Worm (Caenorhabditis elegans) whole organism, late embryonic: ENCODE measurements around the gene Y54G2A.45.

Experiments
- C08G9.2 ChIP-seq: sonication (generic microtip); optimal IDR thresholded peaks from 2 replicates; lab custom pipeline; 2016; ENCODE audit warnings: mild to moderate bottlenecking, missing genetic modification characterization, moderate library complexity, missing compliant biosample characterization
- C38D4.7 ChIP-seq: fragments of 200-800 bp; sonication (Bioruptor generic); optimal IDR thresholded peaks from 2 replicates; lab custom pipeline; 2018; ENCODE audit warnings: mild to moderate bottlenecking, missing genetic modification characterization, moderate library complexity, missing compliant biosample characterization
- F13H6.1 ChIP-seq: sonication (generic microtip); optimal IDR thresholded peaks from 2 replicates; lab custom pipeline; 2016; ENCODE audit warnings: missing genetic modification characterization, missing compliant biosample characterization
- K02D7.2 ChIP-seq: sonication (generic microtip); optimal IDR thresholded peaks from 2 replicates; lab custom pipeline; 2017; ENCODE audit warnings: mild to moderate bottlenecking, missing genetic modification characterization, missing compliant biosample characterization
- T23F11.4 ChIP-seq: fragments of 200-800 bp; sonication (Bioruptor generic); optimal IDR thresholded peaks from 2 replicates; lab custom pipeline; 2018; ENCODE audit warnings: mild to moderate bottlenecking, missing genetic modification characterization, missing compliant biosample characterization
- ahr-1 ChIP-seq: sonication (generic microtip); optimal IDR thresholded peaks from 2 replicates; lab custom pipeline; 2016; ENCODE audit warnings: missing genetic modification characterization, missing compliant biosample characterization
- ceh-2 ChIP-seq: sonication (generic microtip); optimal IDR thresholded peaks from 2 replicates; lab custom pipeline; 2016; ENCODE audit warnings: missing genotype, missing genetic modification characterization, missing compliant biosample characterization
- ceh-22 ChIP-seq: sonication (generic microtip); optimal IDR thresholded peaks from 2 replicates; lab custom pipeline; 2017; ENCODE audit warnings: missing biosample characterization, missing genetic modification characterization
- ceh-24 ChIP-seq: sonication (generic microtip); optimal IDR thresholded peaks from 2 replicates; lab custom pipeline; 2016; ENCODE audit warnings: mild to moderate bottlenecking, missing genetic modification characterization, missing compliant biosample characterization
- ceh-34 ChIP-seq: sonication (generic microtip); optimal IDR thresholded peaks from 2 replicates; lab custom pipeline; 2016; ENCODE audit warnings: mild to moderate bottlenecking, missing genetic modification characterization, missing compliant biosample characterization
- ceh-45 ChIP-seq: fragments of 200-800 bp; sonication (Bioruptor generic); IDR thresholded peaks from 2 replicates; pipeline ENCODE4 v1.3.6; 2022; ENCODE audit warnings: missing genetic modification reagents, missing genetic modification characterization, missing compliant biosample characterization
- ceh-48 ChIP-seq: sonication (generic microtip); optimal IDR thresholded peaks from 2 replicates; lab custom pipeline; 2016; ENCODE audit warnings: missing genetic modification characterization, inconsistent platforms, missing compliant biosample characterization
- ceh-6 ChIP-seq: fragments of 200-800 bp; sonication (Bioruptor generic); optimal IDR thresholded peaks from 2 replicates; lab custom pipeline; 2018; ENCODE audit warnings: mild to moderate bottlenecking, missing genetic modification characterization, missing compliant biosample characterization
- ceh-9 ChIP-seq: sonication (generic microtip); optimal IDR thresholded peaks from 2 replicates; lab custom pipeline; 2016; ENCODE audit warnings: mild to moderate bottlenecking, missing genetic modification characterization, inconsistent platforms, missing compliant biosample characterization
- dmd-4 ChIP-seq: sonication (generic microtip); optimal IDR thresholded peaks from 2 replicates; lab custom pipeline; 2016; ENCODE audit warnings: borderline replicate concordance, missing genetic modification characterization, missing compliant biosample characterization
- dve-1 ChIP-seq: sonication (generic microtip); optimal IDR thresholded peaks from 2 replicates; lab custom pipeline; 2017; ENCODE audit warnings: antibody characterized with exemption, mild to moderate bottlenecking, missing genetic modification characterization, missing compliant biosample characterization
- eyg-1 ChIP-seq: sonication (generic microtip); optimal IDR thresholded peaks from 2 replicates; lab custom pipeline; 2016; ENCODE audit warnings: missing genotype, missing genetic modification characterization, missing compliant biosample characterization
- fax-1 ChIP-seq: sonication (generic microtip); optimal IDR thresholded peaks from 2 replicates; lab custom pipeline; 2016; ENCODE audit warnings: missing genotype, missing genetic modification characterization, missing compliant biosample characterization
- fkh-10 ChIP-seq: fragments of 150-350 bp; optimal IDR thresholded peaks from 2 replicates; lab custom pipeline; 2014; ENCODE audit warnings: missing biosample characterization, missing genetic modification reagents, missing genetic modification characterization
- hlh-13 ChIP-seq: fragments of 200-800 bp; sonication (Bioruptor generic); optimal IDR thresholded peaks from 2 replicates; lab custom pipeline; 2018; ENCODE audit warnings: mild to moderate bottlenecking, missing genetic modification characterization, missing compliant biosample characterization
- hlh-15 ChIP-seq: sonication (generic microtip); optimal IDR thresholded peaks from 2 replicates; lab custom pipeline; 2016; ENCODE audit warnings: missing genetic modification characterization, missing compliant biosample characterization
- hlh-6 ChIP-seq: sonication (generic microtip); optimal IDR thresholded peaks from 2 replicates; lab custom pipeline; 2016; ENCODE audit warnings: missing genotype, missing genetic modification characterization, missing compliant biosample characterization
- hlh-8 ChIP-seq: sonication (generic microtip); optimal IDR thresholded peaks from 2 replicates; lab custom pipeline; 2016; ENCODE audit warnings: missing genotype, missing genetic modification characterization, missing compliant biosample characterization
- nfya-1 ChIP-seq: sonication (generic microtip); optimal IDR thresholded peaks from 2 replicates; lab custom pipeline; 2017; ENCODE audit warnings: missing genetic modification characterization, mild to moderate bottlenecking, missing compliant biosample characterization, antibody characterized with exemption, moderate library complexity
- npax-4 ChIP-seq: sonication (generic microtip); optimal IDR thresholded peaks from 2 replicates; lab custom pipeline; 2016; ENCODE audit warnings: missing genetic modification characterization, missing compliant biosample characterization
- pat-9 ChIP-seq: fragments of 200-800 bp; sonication (Bioruptor generic); optimal IDR thresholded peaks from 2 replicates; lab custom pipeline; 2018; ENCODE audit warnings: mild to moderate bottlenecking, missing genetic modification characterization, moderate library complexity, missing compliant biosample characterization
- pha-2 ChIP-seq: sonication (generic microtip); optimal IDR thresholded peaks from 2 replicates; lab custom pipeline; 2017; ENCODE audit warnings: mild to moderate bottlenecking, missing genetic modification characterization, missing compliant biosample characterization
- pqm-1 ChIP-seq: sonication (generic microtip); optimal IDR thresholded peaks from 2 replicates; lab custom pipeline; 2016; ENCODE audit warnings: missing genetic modification characterization, missing compliant biosample characterization
- sox-2 ChIP-seq: fragments of 200-800 bp; sonication (Bioruptor generic); IDR thresholded peaks from 2 replicates; pipeline ENCODE4 v1.3.6; 2022; ENCODE audit warnings: missing genetic modification reagents, missing genetic modification characterization, missing compliant biosample characterization
- sox-4 ChIP-seq: sonication (generic microtip); optimal IDR thresholded peaks from 2 replicates; lab custom pipeline; 2017; ENCODE audit warnings: mild to moderate bottlenecking, missing genetic modification characterization, inconsistent platforms, missing compliant biosample characterization
- unc-86 ChIP-seq: sonication (generic microtip); optimal IDR thresholded peaks from 2 replicates; lab custom pipeline; 2016; ENCODE audit warnings: missing genetic modification characterization, missing compliant biosample characterization
- ztf-16 ChIP-seq: sonication (generic microtip); optimal IDR thresholded peaks from 2 replicates; lab custom pipeline; 2017; ENCODE audit warnings: missing genetic modification characterization, missing compliant biosample characterization

Y54G2A.45 gene

DNA sequence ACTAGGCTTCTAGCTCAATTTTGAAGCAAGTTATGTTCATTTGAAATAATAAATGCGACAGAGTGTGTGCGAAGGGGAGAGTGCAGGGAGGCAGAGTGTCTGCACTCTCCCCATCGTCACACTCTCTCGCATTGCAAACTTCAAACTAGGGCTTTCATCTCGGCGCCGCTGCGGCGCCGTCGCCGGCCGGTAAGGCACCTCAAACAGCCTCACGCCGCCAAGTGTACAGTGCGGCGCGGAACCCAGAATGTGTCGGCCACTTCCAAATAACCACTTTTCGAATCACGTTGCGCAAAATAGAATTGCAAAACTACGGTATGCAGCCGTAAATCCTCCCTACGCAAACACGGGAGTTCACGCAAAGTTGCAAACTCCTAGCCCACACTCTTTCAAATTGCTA is 43.6 kb downstream of the Y54G2A.45 start:
- TF ChIP-seq sox-2 (no peak), F13H6.1 (no peak), ceh-6 (GFP tag; lab: Kevin White, UChicago) (no peak), ceh-34 (no peak), ceh-2 (tag; lab: Kevin White, UChicago) (no peak), K02D7.2 (tag; lab: Kevin White, UChicago) (no peak), hlh-8 (tag; lab: Kevin White, UChicago) (no peak), C38D4.7 (GFP tag; lab: Kevin White, UChicago) (no peak), pqm-1 (tag; lab: Kevin White, UChicago) (no peak), ceh-48 (tag; lab: Kevin White, UChicago) (no peak), dve-1 (tag; lab: Kevin White, UChicago) (no peak), ceh-24 (no peak), npax-4 (tag; lab: Kevin White, UChicago) (no peak), pha-2 (tag; lab: Kevin White, UChicago) (no peak), ztf-16 (tag; lab: Kevin White, UChicago) (no peak), hlh-13 (GFP tag; lab: Kevin White, UChicago) (no peak)

DNA sequence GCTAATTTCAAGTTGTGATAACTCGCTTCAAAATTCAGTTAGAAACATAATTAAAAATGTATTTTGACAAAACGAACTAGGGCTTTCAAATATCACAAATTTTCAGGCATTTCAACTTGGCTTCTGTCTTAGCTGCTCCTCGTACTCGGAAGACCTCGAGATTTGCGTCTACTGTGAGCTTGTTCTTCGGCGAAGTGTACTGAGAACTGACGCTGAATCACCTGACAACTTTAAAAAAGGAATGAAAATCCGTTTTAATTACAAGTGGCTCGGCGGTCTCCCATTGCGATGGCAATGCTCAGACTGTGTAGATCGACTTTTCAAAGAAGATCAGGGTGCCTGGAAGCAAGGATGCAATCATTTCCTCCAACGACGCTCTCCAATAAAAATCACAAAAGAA is 44.9 kb downstream of the Y54G2A.45 start, which contains the start of gene clec-85:
clec-85 (plus strand) TSS at position 301 of the 400 bp plus-strand sequence.
- TF ChIP-seq dve-1 (tag; lab: Kevin White, UChicago) (no peak), eyg-1 (tag; lab: Kevin White, UChicago) (no peak), T23F11.4 (no peak), C08G9.2 (tag; lab: Kevin White, UChicago) (no peak), ceh-6 (GFP tag; lab: Kevin White, UChicago) (no peak), K02D7.2 (tag; lab: Kevin White, UChicago) (no peak), npax-4 (tag; lab: Kevin White, UChicago) (no peak), ahr-1 (tag; lab: Kevin White, UChicago) (no peak)

DNA sequence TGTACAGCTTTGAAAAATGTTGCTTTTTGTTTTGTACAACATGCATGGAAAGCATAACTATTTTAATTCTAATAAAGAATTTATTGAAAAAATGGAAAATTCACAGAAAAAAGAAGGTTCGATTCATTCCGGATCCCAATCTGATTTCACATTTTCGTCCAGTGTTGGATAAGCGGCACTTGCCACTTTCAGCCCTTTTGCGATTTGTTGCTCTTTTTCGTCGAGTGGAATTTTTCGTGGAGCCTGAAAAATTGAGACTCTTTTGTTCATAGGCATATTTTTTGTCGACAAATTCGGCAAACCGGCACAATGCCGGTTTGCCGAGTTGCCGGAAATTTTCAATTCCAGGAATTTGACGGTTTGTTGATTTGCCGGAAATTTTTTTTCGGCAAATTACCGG is 46.0 kb downstream of the Y54G2A.45 start:
- no peak for TF ChIP-seq eyg-1 (tag; lab: Kevin White, UChicago)
- no peak for TF ChIP-seq hlh-6
- no peak for TF ChIP-seq npax-4 (tag; lab: Kevin White, UChicago)
- no peak for TF ChIP-seq ceh-6 (GFP tag; lab: Kevin White, UChicago)
- TF ChIP-seq unc-86 (tag; lab: Kevin White, UChicago): no peak
- no peak for TF ChIP-seq sox-4 (tag; lab: Kevin White, UChicago)
- no peak for TF ChIP-seq hlh-13 (GFP tag; lab: Kevin White, UChicago)
- no peak for TF ChIP-seq hlh-15 (tag; lab: Kevin White, UChicago)
- TF ChIP-seq C38D4.7 (GFP tag; lab: Kevin White, UChicago): no peak
- no peak for TF ChIP-seq T23F11.4
- TF ChIP-seq ceh-22 (tag; lab: Kevin White, UChicago): no peak

- TF ChIP-seq pat-9 (tag; lab: Kevin White, UChicago) (no peak), ceh-9 (tag; lab: Kevin White, UChicago) (no peak), K02D7.2 (tag; lab: Kevin White, UChicago) (no peak), fax-1 (tag; lab: Kevin White, UChicago) (no peak), dmd-4 (tag; lab: Kevin White, UChicago) (no peak)
- TF ChIP-seq, all 69 proteins: peak for 0
Observed at ce11 chrIV:2853164-2853563, 47.5 kb downstream of the Y54G2A.45 start, which contains the start of gene Y54G2A.49. Gene Y54G2A.49 (minus strand): TSS chrIV:2853264.

DNA sequence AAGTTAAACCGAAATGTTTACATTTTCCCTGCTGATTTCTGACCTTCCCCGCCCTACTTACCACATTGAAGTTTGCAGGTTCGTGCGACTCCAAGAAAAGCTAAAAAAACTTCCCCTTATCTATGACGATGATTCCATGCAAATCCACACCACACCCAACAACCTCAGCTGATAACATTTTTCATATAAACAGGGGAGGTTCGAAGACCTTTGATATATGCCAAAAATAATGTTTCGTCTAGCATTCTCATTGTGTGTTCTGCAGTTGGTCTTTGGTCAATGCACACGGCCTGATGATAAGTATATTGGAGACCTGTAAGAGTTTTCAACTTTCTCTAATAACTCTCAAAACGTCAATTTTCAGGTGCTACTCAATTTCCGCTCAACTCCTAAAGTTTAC is 48.5 kb downstream of the Y54G2A.45 start:
- TF ChIP-seq ceh-45 (GFP tag; lab: Robert Waterston, UW): no peak
- no peak for TF ChIP-seq nfya-1
- TF ChIP-seq ceh-2 (tag; lab: Kevin White, UChicago): no peak
- TF ChIP-seq fkh-10 (GFP tag; lab: Kevin White, UChicago): no peak
